Worm (Caenorhabditis elegans): ENCODE results near the gene R09E10.2.
"Not testable (repeated sequence)": the region's sequence is repeated elsewhere in the genome, so short reads cannot be mapped to it uniquely, and the experiment has no call there.

R09E10.2 gene

DNA sequence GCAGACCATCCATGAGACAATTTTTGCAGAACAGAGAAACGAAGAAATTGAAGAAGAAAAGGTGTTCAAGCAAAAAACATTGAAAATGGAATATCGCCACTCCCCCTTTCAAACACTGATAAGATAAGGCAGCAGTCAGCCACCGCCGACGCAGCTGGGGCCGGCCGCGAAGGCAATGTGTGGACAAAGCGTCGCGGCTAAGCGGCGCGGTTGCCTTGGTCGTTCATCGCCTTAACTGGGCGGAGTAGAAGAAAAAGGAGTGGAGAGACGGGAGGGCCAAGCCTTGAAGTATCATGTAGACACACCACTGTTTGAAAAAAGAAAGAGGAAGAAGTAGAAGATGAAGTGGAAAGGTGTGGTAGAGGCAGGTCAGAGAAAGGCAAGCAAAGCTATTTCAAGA, 12.9 kb upstream of the R09E10.2 start (continued):
- TF ChIP-seq ceh-82 (tag; optimal IDR thresholded peaks at IDR 0.05) (peak in 1 of 3 experiments; percentile 25), fkh-10 (GFP tag; optimal IDR thresholded peaks at IDR 0.05) (peak; percentile 15), nhr-20 (tag; optimal IDR thresholded peaks at IDR 0.05) (peak; percentile 33), lin-35 (GFP tag; optimal IDR thresholded peaks at IDR 0.05) (peak in 1 of 2 experiments; percentile 52), ztf-11 (tag; optimal IDR thresholded peaks at IDR 0.05) (no peak), unc-98 (GFP tag; IDR thresholded peaks at IDR 0.05) (no peak), lin-14 (GFP tag; optimal IDR thresholded peaks at IDR 0.05) (peak; percentile 66), skn-1 (tag; optimal IDR thresholded peaks at IDR 0.05) (peak; percentile 6), ceh-88 (GFP tag; IDR thresholded peaks at IDR 0.05) (no peak), dsc-1 (tag; optimal IDR thresholded peaks at IDR 0.05) (peak; percentile 12), lin-39 (tag; optimal IDR thresholded peaks at IDR 0.05) (no peak), fkh-4 (tag; optimal IDR thresholded peaks at IDR 0.05; ENCODE audit: borderline replicate concordance) (no peak), grh-1 (GFP tag; IDR thresholded peaks at IDR 0.05) (no peak), irx-1 (tag; optimal IDR thresholded peaks at IDR 0.05) (no peak), xbp-1 (tag; optimal IDR thresholded peaks at IDR 0.05) (no peak), unc-86 (tag; optimal IDR thresholded peaks at IDR 0.05) (no peak), snu-23 (GFP tag; optimal IDR thresholded peaks at IDR 0.05) (peak; percentile 13), pax-3 (tag; optimal IDR thresholded peaks at IDR 0.05) (peak; percentile 11), sptf-1 (tag; optimal IDR thresholded peaks at IDR 0.05) (no peak)

DNA sequence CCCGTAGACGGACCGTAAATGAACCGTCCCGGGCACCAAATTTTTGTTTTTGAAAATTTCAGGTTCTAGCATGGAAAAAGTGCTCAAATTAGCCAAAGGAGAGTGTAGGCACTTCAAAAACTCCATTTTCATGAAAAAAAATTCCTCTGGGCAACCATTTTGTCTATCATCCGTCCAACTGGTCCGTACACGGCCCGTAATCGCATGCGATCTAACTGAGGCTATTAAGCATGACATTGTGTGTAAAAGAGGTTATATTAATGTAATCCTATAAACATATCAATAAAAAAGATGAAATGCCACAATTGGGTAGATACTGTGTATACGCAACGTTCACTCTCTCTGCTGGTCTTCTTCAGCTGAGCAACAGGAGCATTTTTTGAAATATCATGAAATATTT, 4.6 kb upstream of the R09E10.2 start, which contains the start of gene R09E10.1:
TSS of gene R09E10.1 (minus strand) at position 101 of the 400 bp plus-strand sequence.
- not testable (repeated sequence) for TF ChIP-seq lin-13 (GFP tag; optimal IDR thresholded peaks at IDR 0.05); egl-13 (tag; optimal IDR thresholded peaks at IDR 0.05); sptf-1 (tag; optimal IDR thresholded peaks at IDR 0.05)

DNA sequence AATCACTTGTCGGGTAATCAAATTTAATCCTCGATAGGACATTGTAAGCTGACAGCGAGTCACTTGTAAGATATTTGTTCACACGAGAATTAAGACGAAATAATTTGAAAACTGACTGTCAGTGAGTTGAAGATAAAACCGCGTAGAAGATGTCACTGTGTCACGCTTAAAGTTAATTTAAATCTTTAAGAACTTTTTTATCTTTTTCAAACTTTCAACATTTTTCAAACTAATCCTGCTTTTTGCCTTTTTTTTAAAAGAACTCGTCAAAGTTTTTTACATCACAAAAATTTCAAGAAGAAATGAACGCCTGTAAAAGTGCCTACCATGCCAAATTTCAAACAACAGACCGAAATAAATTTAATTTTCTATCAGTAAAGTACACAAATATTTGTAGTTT, 4.5 kb downstream of the R09E10.2 start, which contains the start of gene acs-18:
TSS of gene acs-18 (minus strand) at position 101 of the 400 bp plus-strand sequence.
- TF ChIP-seq tlp-1 (tag; optimal IDR thresholded peaks at IDR 0.05) (no peak), mab-9 (GFP tag; IDR thresholded peaks at IDR 0.05) (no peak), mef-2 (tag; optimal IDR thresholded peaks at IDR 0.05) (no peak), blmp-1 (tag; optimal IDR thresholded peaks at IDR 0.05) (no peak), ets-5 (GFP tag; IDR thresholded peaks at IDR 0.05) (no peak), hlh-4 (tag; optimal IDR thresholded peaks at IDR 0.05) (no peak), nhr-77 (tag; optimal IDR thresholded peaks at IDR 0.05) (no peak), nhr-12 (tag; optimal IDR thresholded peaks at IDR 0.05) (no peak), lir-3 (tag; optimal IDR thresholded peaks at IDR 0.05; ENCODE audit: poor library complexity) (no peak), nhr-28 (tag; optimal IDR thresholded peaks at IDR 0.05) (no peak), snu-23 (GFP tag; optimal IDR thresholded peaks at IDR 0.05) (no peak), unc-130 (tag; optimal IDR thresholded peaks at IDR 0.05) (no peak), Y116A8C.19 (tag; optimal IDR thresholded peaks at IDR 0.05; ENCODE audit: borderline replicate concordance) (no peak), unc-30 (tag; optimal IDR thresholded peaks at IDR 0.05) (no peak)

DNA sequence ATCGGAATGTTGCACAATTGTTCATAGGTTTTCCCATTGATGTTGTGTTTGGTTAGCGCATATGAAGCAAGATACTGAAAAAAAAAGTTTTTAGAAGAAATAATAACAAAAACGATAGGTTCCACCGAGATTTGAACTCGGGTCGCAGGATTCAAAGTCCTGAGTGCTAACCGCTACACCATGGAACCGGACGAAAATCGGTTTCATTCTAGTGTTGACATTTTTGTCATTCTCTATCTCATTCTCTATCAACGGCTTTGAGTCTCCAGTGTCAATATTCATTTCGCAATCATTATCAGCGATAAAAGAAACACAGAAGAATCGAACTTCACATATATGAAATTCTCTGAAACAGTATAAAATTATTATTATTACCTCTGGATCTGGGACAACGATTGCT, 7.0 kb downstream of the R09E10.2 start:
- TF ChIP-seq egl-27 (tag; optimal IDR thresholded peaks at IDR 0.05) (no peak), C16A3.4 (tag; optimal IDR thresholded peaks at IDR 0.05) (no peak), hlh-4 (tag; optimal IDR thresholded peaks at IDR 0.05) (no peak), vab-15 (tag; optimal IDR thresholded peaks at IDR 0.05) (no peak), efl-1 (optimal IDR thresholded peaks at IDR 0.05) (no peak), efl-1 (GFP tag; optimal IDR thresholded peaks at IDR 0.05 in 1 of 2) (peak in 1 of 2 experiments; percentile 67), sox-4 (tag; optimal IDR thresholded peaks at IDR 0.05) (no peak)

Measured in whole organism, L1 larva.